Worm (Caenorhabditis elegans): ENCODE results near the gene C08F11.7.
"Not testable (repeated sequence)": the region's sequence is repeated elsewhere in the genome, so short reads cannot be mapped to it uniquely, and the experiment has no call there.

ce11 chrIV:13651411-13651810, 14.3 kb downstream of the C08F11.7 start, which contains the start of gene C08F11.12:
- TF ChIP-seq pros-1, hlh-6, unc-42, gmeb-2, F13H6.1, nfya-1, pat-9, pqm-1, ceh-34, elt-2 (tag; optimal IDR thresholded peaks at IDR 0.05): not testable (repeated sequence)
